Worm (Caenorhabditis elegans): ENCODE data around the gene ZK892.4.

DNA sequence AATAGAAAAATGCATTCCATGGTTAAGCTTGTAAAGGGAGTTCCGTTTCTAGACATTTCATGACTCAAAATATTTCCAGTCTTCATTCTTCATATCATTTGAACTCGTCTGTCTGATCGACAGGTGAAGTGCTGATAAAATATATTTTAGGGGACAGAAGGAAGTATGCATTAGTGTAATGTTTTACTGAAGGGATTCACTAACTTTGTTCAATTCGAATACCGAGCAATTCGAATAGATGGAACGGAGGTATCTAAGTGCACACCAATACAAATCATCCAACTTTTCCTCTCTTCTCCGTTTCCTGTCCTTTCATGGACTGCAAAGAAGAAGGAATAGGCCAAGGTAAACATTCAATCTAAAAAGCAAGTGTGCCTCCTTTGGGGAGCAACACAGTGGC lies 42.6 kb upstream of the ZK892.4 start:
- no peak for TF ChIP-seq pag-3 (tag; optimal IDR thresholded peaks at IDR 0.05; ENCODE audit: borderline replicate concordance, insufficient read depth)
- no peak for TF ChIP-seq snpc-4 (tag; optimal IDR thresholded peaks at IDR 0.05)
- TF ChIP-seq ama-1 (optimal IDR thresholded peaks at IDR 0.05) = no peak
- no peak for TF ChIP-seq jun-1 (tag; optimal IDR thresholded peaks at IDR 0.05)
- TF ChIP-seq pax-3 (tag; optimal IDR thresholded peaks at IDR 0.05) = no peak
- TF ChIP-seq egl-27 (tag; optimal IDR thresholded peaks at IDR 0.05) = no peak
- no peak for TF ChIP-seq elt-2 (tag; optimal IDR thresholded peaks at IDR 0.05)
- no peak for TF ChIP-seq unc-62 (GFP tag; optimal IDR thresholded peaks at IDR 0.05)
